Fruit fly (Drosophila melanogaster): ENCODE measurements around the gene CG9692.

DNA sequence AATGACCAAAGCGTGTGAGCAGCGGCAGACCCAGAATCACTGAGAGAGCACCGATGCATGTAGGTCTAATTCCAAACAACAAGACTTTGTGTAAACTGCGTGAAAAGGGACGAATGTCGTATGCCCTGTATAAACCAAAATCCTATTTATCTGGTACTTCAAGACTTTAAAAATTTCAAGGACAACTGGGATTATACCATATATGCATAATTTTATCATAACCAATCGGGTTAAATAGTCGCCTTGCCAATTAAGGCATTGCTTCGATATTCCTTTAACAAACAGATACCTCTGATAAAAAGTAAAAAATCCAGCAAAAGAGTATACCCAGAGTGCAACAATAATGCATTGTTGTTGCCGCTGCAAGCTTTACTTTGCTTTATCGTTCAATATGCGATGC lies 21.8 kb upstream of the CG9692 start:
- no peak for TF ChIP-seq CTCF (optimal IDR thresholded peaks at IDR 0.05)
- no peak for TF ChIP-seq CG8478 (optimal IDR thresholded peaks at IDR 0.05)

Measured in S2 (cell line).